Worm (Caenorhabditis elegans) whole organism, early embryonic: Measurements from ENCODE around the gene T23G4.2.

ENCODE experiments used
- ama-1 ChIP-seq: fragments of 150-350 bp; optimal IDR thresholded peaks from 2 replicates; lab custom pipeline; 2014
- ceh-13 ChIP-seq: fragments of 200-800 bp; sonication (Bioruptor generic); optimal IDR thresholded peaks from 2 replicates; lab custom pipeline; 2018; ENCODE audit warnings: mild to moderate bottlenecking, missing genetic modification characterization, missing compliant biosample characterization
- ceh-36 ChIP-seq: sonication (generic microtip); optimal IDR thresholded peaks from 2 replicates; lab custom pipeline; 2016; ENCODE audit warnings: missing genetic modification characterization, inconsistent platforms, missing compliant biosample characterization
- ets-7 ChIP-seq: sonication (generic microtip); optimal IDR thresholded peaks from 2 replicates; lab custom pipeline; 2016; ENCODE audit warnings: missing genotype, missing genetic modification characterization, missing compliant biosample characterization
- flt-1 ChIP-seq: fragments of 200-800 bp; sonication (Bioruptor generic); IDR thresholded peaks from 2 replicates; pipeline ENCODE4 v1.3.6; 2022; ENCODE audit warnings: missing genetic modification characterization, missing compliant biosample characterization
- hmbx-1 ChIP-seq: sonication (generic microtip); optimal IDR thresholded peaks from 2 replicates; lab custom pipeline; 2016; ENCODE audit warnings: mild to moderate bottlenecking, missing genetic modification characterization, missing compliant biosample characterization
- hnd-1 ChIP-seq: sonication (generic microtip); optimal IDR thresholded peaks from 2 replicates; lab custom pipeline; 2016; ENCODE audit warnings: missing genetic modification characterization, missing compliant biosample characterization
- pes-1 ChIP-seq: fragments of 200-800 bp; sonication (Bioruptor generic); IDR thresholded peaks from 2 replicates; pipeline ENCODE4 v1.3.6; 2022; ENCODE audit warnings: missing genetic modification reagents, missing genetic modification characterization, missing compliant biosample characterization
- sea-1 ChIP-seq: fragments of 200-800 bp; sonication (Bioruptor generic); conservative IDR thresholded peaks from 2 replicates; pipeline ENCODE4 v1.3.6; 2022; ENCODE audit warnings: missing genetic modification characterization, missing compliant biosample characterization
- tbx-11 ChIP-seq: fragments of 200-800 bp; sonication (Bioruptor generic); IDR thresholded peaks from 2 replicates; pipeline ENCODE4 v1.3.6; 2022; ENCODE audit warnings: missing genetic modification characterization, missing compliant biosample characterization
- tra-4 ChIP-seq: sonication (generic microtip); optimal IDR thresholded peaks from 2 replicates; lab custom pipeline; 2017; ENCODE audit warnings: missing genetic modification characterization, missing compliant biosample characterization

- no peak for TF ChIP-seq ama-1 (lab: Kevin White, UChicago)
- no peak for TF ChIP-seq tra-4 (tag; lab: Kevin White, UChicago)
- no peak for TF ChIP-seq tbx-11
- no peak for TF ChIP-seq sea-1 (GFP tag; lab: Robert Waterston, UW)
- TF ChIP-seq hmbx-1 (tag; lab: Kevin White, UChicago) = no peak
- TF ChIP-seq pes-1 (GFP tag; lab: Robert Waterston, UW) = no peak
- no peak for TF ChIP-seq flt-1 (GFP tag; lab: Robert Waterston, UW)
- TF ChIP-seq ets-7 (tag; lab: Kevin White, UChicago) = no peak
- no peak for TF ChIP-seq ceh-13 (GFP tag; lab: Kevin White, UChicago)
- no peak for TF ChIP-seq hnd-1 (tag; lab: Kevin White, UChicago)
- TF ChIP-seq ceh-36 (tag; lab: Kevin White, UChicago) = no peak
Observed at ce11 chrIV:13721000-13721399, 31.6 kb upstream of the T23G4.2 start.
